Worm (Caenorhabditis elegans) whole organism, young adult: Measurements from ENCODE around the gene R09F10.1.

Source experiments
- C06A6.2 ChIP-seq: fragments of 200-800 bp; sonication (Bioruptor generic); conservative IDR thresholded peaks from 2 replicates; pipeline ENCODE4 v1.3.6; 2022; ENCODE audit warnings: missing genetic modification characterization, missing compliant biosample characterization
- K11D2.4 ChIP-seq: fragments of 200-800 bp; sonication (Bioruptor generic); IDR thresholded peaks from 2 replicates; pipeline ENCODE4 v1.3.6; 2022; ENCODE audit warnings: missing genetic modification reagents, missing genetic modification characterization, missing compliant biosample characterization
- T26A5.8 ChIP-seq: sonication (generic microtip); optimal IDR thresholded peaks from 2 replicates; lab custom pipeline; 2016; ENCODE audit warnings: missing genetic modification characterization, missing compliant biosample characterization
- athp-1 ChIP-seq: sonication (generic microtip); optimal IDR thresholded peaks from 2 replicates; lab custom pipeline; 2017; ENCODE audit warnings: mild to moderate bottlenecking, missing genetic modification characterization, missing compliant biosample characterization
- efl-1 ChIP-seq: fragments of 150-350 bp; optimal IDR thresholded peaks from 2 replicates; lab custom pipeline; 2014; ENCODE audit warnings: missing biosample characterization, missing genetic modification reagents, missing genetic modification characterization
- lin-26 ChIP-seq: fragments of 200-800 bp; sonication (Bioruptor generic); IDR thresholded peaks from 2 replicates; pipeline ENCODE4 v1.3.6; 2022; ENCODE audit warnings: missing genetic modification reagents, missing genetic modification characterization, missing compliant biosample characterization
- mcd-1 ChIP-seq: fragments of 200-800 bp; sonication (Bioruptor generic); IDR thresholded peaks from 2 replicates; pipeline ENCODE4 v1.3.6; 2022; ENCODE audit warnings: missing genetic modification reagents, missing genetic modification characterization, missing compliant biosample characterization
- nhr-27 ChIP-seq: fragments of 200-800 bp; sonication (Bioruptor generic); optimal IDR thresholded peaks from 2 replicates; lab custom pipeline; 2018; ENCODE audit warnings: mild to moderate bottlenecking, missing genetic modification characterization, moderate library complexity, missing compliant biosample characterization
- rec-8 ChIP-seq, 2 experiments: sonication (generic microtip); optimal IDR thresholded peaks; 2 replicates each; lab custom pipeline; 2016; ENCODE audit warnings: mild to moderate bottlenecking in 2 of 2, missing genetic modification characterization in 2 of 2, missing genetic modification reagents in 2 of 2, missing genotype in 2 of 2, missing biosample characterization in 1 of 2, missing compliant biosample characterization in 1 of 2, moderate library complexity in 1 of 2
- unc-62 ChIP-seq: fragments of 150-350 bp; optimal IDR thresholded peaks from 2 replicates; lab custom pipeline; 2014; ENCODE audit warnings: missing biosample characterization, missing genetic modification reagents, missing genetic modification characterization
- xnd-1 ChIP-seq: sonication (generic microtip); optimal IDR thresholded peaks from 2 replicates; lab custom pipeline; 2016; ENCODE audit warnings: missing genotype, missing genetic modification reagents, missing genetic modification characterization, missing compliant biosample characterization

- TF ChIP-seq lin-26 (GFP tag; lab: Robert Waterston, UW) (no peak), xnd-1 (tag; lab: Kevin White, UChicago) (no peak), athp-1 (tag; lab: Kevin White, UChicago) (no peak), K11D2.4 (no peak), efl-1 (GFP tag; lab: Kevin White, UChicago) (no peak), T26A5.8 (tag; lab: Kevin White, UChicago) (no peak), mcd-1 (GFP tag; lab: Robert Waterston, UW) (no peak), rec-8 (tag; optimal IDR thresholded peaks at IDR 0.05; lab: Kevin White, UChicago) (no peak), nhr-27 (tag; lab: Kevin White, UChicago) (no peak), C06A6.2 (no peak), unc-62 (no peak)
Observed at ce11 chrX:8340393-8340792, 17.0 kb downstream of the R09F10.1 start, which contains the start of gene F55E10.2.
